Worm (Caenorhabditis elegans) whole organism, late embryonic: ENCODE results near the gene ZC204.13.

Experiments
- ama-1 ChIP-seq: fragments of 150-350 bp; optimal IDR thresholded peaks from 2 replicates; lab custom pipeline; 2014
- ceh-18 ChIP-seq: sonication (generic microtip); optimal IDR thresholded peaks from 2 replicates; lab custom pipeline; 2016; ENCODE audit warnings: missing genetic modification characterization, missing compliant biosample characterization
- ceh-31 ChIP-seq: sonication (generic microtip); optimal IDR thresholded peaks from 2 replicates; lab custom pipeline; 2016; ENCODE audit warnings: missing genetic modification characterization, missing compliant biosample characterization
- gmeb-2 ChIP-seq: sonication (generic microtip); optimal IDR thresholded peaks from 2 replicates; lab custom pipeline; 2016; ENCODE audit warnings: missing genetic modification characterization, inconsistent platforms, missing compliant biosample characterization
- lim-6 ChIP-seq: sonication (generic microtip); optimal IDR thresholded peaks from 2 replicates; lab custom pipeline; 2016; ENCODE audit warnings: missing genetic modification characterization, missing compliant biosample characterization
- pax-1 ChIP-seq: fragments of 150-350 bp; optimal IDR thresholded peaks from 2 replicates; lab custom pipeline; 2014; ENCODE audit warnings: missing biosample characterization, missing genetic modification characterization
- ref-2 ChIP-seq: sonication (generic microtip); optimal IDR thresholded peaks from 2 replicates; lab custom pipeline; 2016; ENCODE audit warnings: missing genetic modification characterization, missing compliant biosample characterization
- tbx-2 ChIP-seq: sonication (generic microtip); optimal IDR thresholded peaks from 2 replicates; lab custom pipeline; 2016; ENCODE audit warnings: missing genetic modification characterization, missing compliant biosample characterization

- no peak for TF ChIP-seq ceh-18 (tag; lab: Kevin White, UChicago)
- no peak for TF ChIP-seq ama-1 (lab: Kevin White, UChicago)
- no peak for TF ChIP-seq ceh-31
- TF ChIP-seq tbx-2 = no peak
- no peak for TF ChIP-seq ref-2 (tag; lab: Kevin White, UChicago)
- TF ChIP-seq pax-1 (tag; lab: Kevin White, UChicago) = no peak
- TF ChIP-seq gmeb-2 (tag; lab: Kevin White, UChicago) = no peak
- TF ChIP-seq lim-6 = no peak
These were observed 46.8 kb downstream of the ZC204.13 start, which contains the start of gene fbxa-164 for ce11 chrII:1613972-1614371.
